Fruit fly (Drosophila melanogaster) whole organism, embryonic: Measurements from ENCODE around the gene CG10747.

ENCODE experiments used
- CG1024 ChIP-seq: fragments of 200-800 bp; sonication (Bioruptor generic); IDR thresholded peaks from 2 replicates; pipeline ENCODE4 v1.3.6; 2022; ENCODE audit warnings: missing biosample characterization, missing genetic modification characterization
- CG10565 ChIP-seq: fragments of 200-800 bp; sonication (Bioruptor generic); optimal IDR thresholded peaks from 3 replicates; lab custom pipeline; 2016; ENCODE audit warnings: missing biosample characterization, mild to moderate bottlenecking, missing genetic modification characterization
- CG12071 ChIP-seq: fragments of 200-800 bp; sonication (Bioruptor generic); optimal IDR thresholded peaks from 3 replicates; lab custom pipeline; 2018; ENCODE audit warnings: missing biosample characterization, mild to moderate bottlenecking, missing genetic modification characterization
- CG12299 ChIP-seq: fragments of 200-800 bp; sonication (Bioruptor generic); optimal IDR thresholded peaks from 2 replicates; lab custom pipeline; 2018; ENCODE audit warnings: missing biosample characterization, mild to moderate bottlenecking, missing genetic modification characterization
- CG15269 ChIP-seq: fragments of 200-800 bp; sonication (Bioruptor generic); optimal IDR thresholded peaks from 2 replicates; lab custom pipeline; 2018; ENCODE audit warnings: missing biosample characterization, mild to moderate bottlenecking, missing genetic modification characterization, moderate library complexity
- CG1602 ChIP-seq: fragments of 200-800 bp; sonication (Bioruptor generic); optimal IDR thresholded peaks from 3 replicates; lab custom pipeline; 2016; ENCODE audit warnings: missing biosample characterization, missing genetic modification characterization
- CG16815 ChIP-seq: fragments of 200-800 bp; sonication (Bioruptor generic); optimal IDR thresholded peaks from 3 replicates; lab custom pipeline; 2017; ENCODE audit warnings: missing biosample characterization, mild to moderate bottlenecking, missing genetic modification characterization
- CG17186 ChIP-seq: fragments of 200-800 bp; sonication (Bioruptor generic); optimal IDR thresholded peaks from 3 replicates; lab custom pipeline; 2017; ENCODE audit warnings: missing biosample characterization, missing genetic modification reagents, missing genetic modification characterization
- CG17912 ChIP-seq: fragments of 200-800 bp; sonication (Bioruptor generic); optimal IDR thresholded peaks from 2 replicates; lab custom pipeline; 2018; ENCODE audit warnings: missing biosample characterization, mild to moderate bottlenecking, missing genetic modification characterization
- CG1792 ChIP-seq: fragments of 200-800 bp; sonication (Bioruptor generic); optimal IDR thresholded peaks from 2 replicates; lab custom pipeline; 2016; ENCODE audit warnings: missing biosample characterization, missing genetic modification characterization
- CG18619 ChIP-seq: fragments of 200-800 bp; sonication (Bioruptor generic); optimal IDR thresholded peaks from 3 replicates; lab custom pipeline; 2017; ENCODE audit warnings: missing biosample characterization, mild to moderate bottlenecking, missing genetic modification characterization
- CG18764 ChIP-seq: fragments of 200-800 bp; sonication (Bioruptor generic); optimal IDR thresholded peaks from 3 replicates; lab custom pipeline; 2016; ENCODE audit warnings: missing biosample characterization, missing genetic modification characterization
- CG32767 ChIP-seq: fragments of 200-800 bp; sonication (Bioruptor generic); IDR thresholded peaks from 2 replicates; pipeline ENCODE4 v1.3.6; 2022; ENCODE audit warnings: missing biosample characterization, missing genetic modification characterization
- CG3281 ChIP-seq: fragments of 200-800 bp; sonication (Bioruptor generic); optimal IDR thresholded peaks from 3 replicates; lab custom pipeline; 2017; ENCODE audit warnings: missing biosample characterization, mild to moderate bottlenecking, missing genetic modification characterization
- CG33557 ChIP-seq: fragments of 200-800 bp; sonication (Bioruptor generic); optimal IDR thresholded peaks from 2 replicates; lab custom pipeline; 2019; ENCODE audit warnings: missing biosample characterization, mild to moderate bottlenecking, missing genetic modification characterization, moderate library complexity
- CG3407 ChIP-seq: fragments of 200-800 bp; sonication (Bioruptor generic); optimal IDR thresholded peaks from 2 replicates; lab custom pipeline; 2018; ENCODE audit warnings: missing biosample characterization, mild to moderate bottlenecking, missing genetic modification characterization
- CG34224 ChIP-seq: fragments of 200-800 bp; sonication (Bioruptor generic); IDR thresholded peaks from 3 replicates; pipeline ENCODE4 v1.3.6; 2022; ENCODE audit warnings: missing biosample characterization, missing genetic modification characterization; ENCODE audit not compliant: partially characterized antibody
- CG34376 ChIP-seq: fragments of 200-800 bp; sonication (Bioruptor generic); optimal IDR thresholded peaks from 2 replicates; lab custom pipeline; 2018; ENCODE audit warnings: missing biosample characterization, mild to moderate bottlenecking, missing genetic modification characterization
- CG4707 ChIP-seq: fragments of 200-800 bp; sonication (Bioruptor generic); optimal IDR thresholded peaks from 2 replicates; lab custom pipeline; 2018; ENCODE audit warnings: missing biosample characterization, mild to moderate bottlenecking, missing genetic modification characterization, moderate library complexity
- CG4820 ChIP-seq: fragments of 200-800 bp; sonication (Bioruptor generic); optimal IDR thresholded peaks from 3 replicates; lab custom pipeline; 2016; ENCODE audit warnings: missing biosample characterization, missing genetic modification characterization
- CG4854 ChIP-seq: fragments of 200-800 bp; sonication (Bioruptor generic); optimal IDR thresholded peaks from 2 replicates; lab custom pipeline; 2016; ENCODE audit warnings: missing biosample characterization, missing genetic modification characterization, inconsistent platforms
- CG7963 ChIP-seq: fragments of 200-800 bp; sonication (Bioruptor generic); IDR thresholded peaks from 3 replicates; pipeline ENCODE4 v1.3.6; 2022; ENCODE audit warnings: missing biosample characterization, missing genetic modification characterization; ENCODE audit not compliant: partially characterized antibody
- CG8388 ChIP-seq: fragments of 200-800 bp; sonication (Bioruptor generic); optimal IDR thresholded peaks from 2 replicates; lab custom pipeline; 2019; ENCODE audit warnings: missing biosample characterization, mild to moderate bottlenecking, missing genetic modification characterization, moderate library complexity
- CG8478 ChIP-seq: fragments of >200 bp; optimal IDR thresholded peaks from 2 replicates; lab custom pipeline; 2018
- CoRest ChIP-seq: fragments of 200-800 bp; sonication (Bioruptor generic); optimal IDR thresholded peaks from 3 replicates; lab custom pipeline; 2018; ENCODE audit warnings: missing biosample characterization, mild to moderate bottlenecking, missing genetic modification characterization, moderate library complexity
- Deaf1 ChIP-seq: fragments of 200-800 bp; optimal IDR thresholded peaks from 3 replicates; lab custom pipeline; 2019; ENCODE audit warnings: missing biosample characterization, mild to moderate bottlenecking, missing genetic modification characterization, moderate library complexity
- Dp ChIP-seq: fragments of 200-800 bp; sonication (Bioruptor generic); optimal IDR thresholded peaks from 2 replicates; lab custom pipeline; 2018; ENCODE audit warnings: missing biosample characterization, mild to moderate bottlenecking, missing genetic modification characterization, moderate library complexity
- Fer3 ChIP-seq: fragments of 200-800 bp; sonication (Bioruptor generic); optimal IDR thresholded peaks from 2 replicates; lab custom pipeline; 2018; ENCODE audit warnings: missing biosample characterization, mild to moderate bottlenecking, missing genetic modification characterization, moderate library complexity
- Hr3 ChIP-seq: fragments of 200-800 bp; sonication (Bioruptor generic); optimal IDR thresholded peaks from 3 replicates; lab custom pipeline; 2016; ENCODE audit warnings: missing biosample characterization, missing genetic modification characterization
- Mad ChIP-seq: fragments of 200-800 bp; sonication (Bioruptor generic); optimal IDR thresholded peaks from 2 replicates; lab custom pipeline; 2016; ENCODE audit warnings: missing biosample characterization, missing genetic modification characterization
- Med ChIP-seq: fragments of 200-800 bp; sonication (Bioruptor generic); peaks from one replicate; lab custom pipeline; 2016; ENCODE audit warnings: missing biosample characterization, missing genetic modification characterization, mild to moderate bottlenecking, inconsistent platforms, moderate library complexity
- NC2β ChIP-seq: fragments of 200-800 bp; sonication (Bioruptor generic); optimal IDR thresholded peaks from 2 replicates; lab custom pipeline; 2016; ENCODE audit warnings: missing biosample characterization, missing genetic modification characterization
- Nf-YA ChIP-seq: fragments of 200-800 bp; sonication (Bioruptor generic); IDR thresholded peaks from 2 replicates; pipeline ENCODE4 v1.3.6; 2022; ENCODE audit warnings: missing biosample characterization, missing genetic modification characterization
- Oaz ChIP-seq: fragments of 200-800 bp; sonication (Bioruptor generic); IDR thresholded peaks from 2 replicates; pipeline ENCODE4 v1.3.6; 2022; ENCODE audit warnings: missing biosample characterization, missing genetic modification characterization
- Opbp ChIP-seq: fragments of 200-800 bp; sonication (Bioruptor generic); IDR thresholded peaks from 3 replicates; pipeline ENCODE4 v1.3.6; 2022; ENCODE audit warnings: missing biosample characterization, missing genetic modification characterization; ENCODE audit not compliant: partially characterized antibody
- Sin3A ChIP-seq: fragments of >200 bp; optimal IDR thresholded peaks from 2 replicates; lab custom pipeline; 2018
- TFAM ChIP-seq: fragments of 200-800 bp; sonication (Bioruptor generic); optimal IDR thresholded peaks from 2 replicates; lab custom pipeline; 2017; ENCODE audit warnings: missing biosample characterization, missing genetic modification characterization, inconsistent platforms
- YL-1 ChIP-seq: fragments of 200-800 bp; sonication (Bioruptor generic); optimal IDR thresholded peaks from 3 replicates; lab custom pipeline; 2017; ENCODE audit warnings: missing biosample characterization, mild to moderate bottlenecking, missing genetic modification characterization
- cato ChIP-seq: fragments of 200-800 bp; sonication (Bioruptor generic); optimal IDR thresholded peaks from 2 replicates; lab custom pipeline; 2016; ENCODE audit warnings: missing biosample characterization, missing genetic modification characterization, borderline replicate concordance
- dimm ChIP-seq: fragments of 200-800 bp; sonication (Bioruptor generic); IDR thresholded peaks from 2 replicates; pipeline ENCODE4 v1.3.6; 2022; ENCODE audit warnings: missing biosample characterization, missing genetic modification characterization
- dysf ChIP-seq: fragments of 200-800 bp; sonication (Bioruptor generic); IDR thresholded peaks from 3 replicates; pipeline ENCODE4 v1.3.6; 2022; ENCODE audit warnings: missing biosample characterization, missing genetic modification characterization
- fd64A ChIP-seq: fragments of 200-800 bp; sonication (Bioruptor generic); optimal IDR thresholded peaks from 3 replicates; lab custom pipeline; 2018; ENCODE audit warnings: missing biosample characterization, mild to moderate bottlenecking, missing genetic modification characterization
- grau ChIP-seq: fragments of 200-800 bp; optimal IDR thresholded peaks from 3 replicates; lab custom pipeline; 2019; ENCODE audit warnings: missing biosample characterization, mild to moderate bottlenecking, missing genetic modification characterization, moderate library complexity
- jumu ChIP-seq: fragments of 200-800 bp; sonication (Bioruptor generic); optimal IDR thresholded peaks from 3 replicates; lab custom pipeline; 2016; ENCODE audit warnings: missing biosample characterization, missing genetic modification characterization
- lmd ChIP-seq: fragments of 200-800 bp; sonication (Bioruptor generic); IDR thresholded peaks from 2 replicates; pipeline ENCODE4 v1.3.6; 2022; ENCODE audit warnings: missing biosample characterization, missing genetic modification characterization
- odd ChIP-seq: fragments of 200-800 bp; sonication (Bioruptor generic); optimal IDR thresholded peaks from 2 replicates; lab custom pipeline; 2017; ENCODE audit warnings: missing biosample characterization, mild to moderate bottlenecking, missing genetic modification characterization
- slbo ChIP-seq: fragments of 200-800 bp; sonication (Bioruptor generic); IDR thresholded peaks from 2 replicates; pipeline ENCODE4 v1.3.6; 2022; ENCODE audit warnings: missing biosample characterization, missing genetic modification characterization
- sna ChIP-seq: fragments of 200-800 bp; sonication (Bioruptor generic); IDR thresholded peaks from 2 replicates; pipeline ENCODE4 v1.3.6; 2022; ENCODE audit warnings: missing biosample characterization, missing genetic modification characterization; ENCODE audit not compliant: partially characterized antibody
- tio ChIP-seq: fragments of 200-800 bp; sonication (Bioruptor generic); optimal IDR thresholded peaks from 2 replicates; lab custom pipeline; 2017; ENCODE audit warnings: missing biosample characterization, missing genetic modification characterization, inconsistent platforms
- trh ChIP-seq: fragments of 200-800 bp; sonication (Bioruptor generic); optimal IDR thresholded peaks from 2 replicates; lab custom pipeline; 2016; ENCODE audit warnings: missing biosample characterization, missing genetic modification characterization
- vfl ChIP-seq: fragments of 200-800 bp; sonication (Bioruptor generic); optimal IDR thresholded peaks from 2 replicates; lab custom pipeline; 2016; ENCODE audit warnings: missing biosample characterization, missing genetic modification characterization
- vvl ChIP-seq: fragments of 200-800 bp; sonication (Bioruptor generic); IDR thresholded peaks from 2 replicates; pipeline ENCODE4 v1.3.6; 2022; ENCODE audit warnings: missing biosample characterization, missing genetic modification characterization

Gene CG10747

dm6 chr2L:20097773-20098172 lies 6.6 kb upstream of the CG10747 start (continued):
- TF ChIP-seq CG8478: peak; percentile 74
- TF ChIP-seq Med (GFP tag; lab: Kevin White, UChicago): no peak
- no peak for TF ChIP-seq CG12299 (tag; lab: Kevin White, UChicago)
- no peak for TF ChIP-seq Oaz (GFP tag; lab: Robert Waterston, UW)
- TF ChIP-seq CG1792 (GFP tag; lab: Kevin White, UChicago): no peak
- TF ChIP-seq dysf (GFP tag; lab: Robert Waterston, UW): no peak
- no peak for TF ChIP-seq trh
- no peak for TF ChIP-seq sna (GFP tag; lab: Robert Waterston, UW)
- no peak for TF ChIP-seq CG33557 (GFP tag; lab: Kevin White, UChicago)
- no peak for TF ChIP-seq CG4854 (GFP tag; lab: Kevin White, UChicago)
- no peak for TF ChIP-seq Opbp (GFP tag; lab: Robert Waterston, UW)
- no peak for TF ChIP-seq Hr3
- TF ChIP-seq slbo (GFP tag; lab: Robert Waterston, UW): 0 out of 2 replicates have a peak, but pooled peaks have one; percentile 4
- TF ChIP-seq CG18619 (GFP tag; lab: Kevin White, UChicago): no peak
- no peak for TF ChIP-seq Mad (GFP tag; lab: Kevin White, UChicago)
- no peak for TF ChIP-seq fd64A (GFP tag; lab: Kevin White, UChicago)
- no peak for TF ChIP-seq CG17186 (GFP tag; lab: Kevin White, UChicago)
- TF ChIP-seq Deaf1 (tag; lab: Kevin White, UChicago): peak; percentile 63
- no peak for TF ChIP-seq Sin3A (lab: Kevin White, UChicago)
- TF ChIP-seq CG7963 (GFP tag; lab: Robert Waterston, UW): peak; percentile 31; the same call in 1 of the 3 replicates
- TF ChIP-seq CG8388 (GFP tag; lab: Kevin White, UChicago): no peak
- no peak for TF ChIP-seq CG10565 (GFP tag; lab: Kevin White, UChicago)
- no peak for TF ChIP-seq CG12071 (GFP tag; lab: Kevin White, UChicago)
- no peak for TF ChIP-seq CG3407 (GFP tag; lab: Kevin White, UChicago)
- no peak for TF ChIP-seq CG34376 (GFP tag; lab: Kevin White, UChicago)
- no peak for TF ChIP-seq odd (GFP tag; lab: Kevin White, UChicago)
- no peak for TF ChIP-seq CG1602 (GFP tag; lab: Kevin White, UChicago)
- TF ChIP-seq CG15269 (tag; lab: Kevin White, UChicago): no peak
- no peak for TF ChIP-seq CG17912 (GFP tag; lab: Kevin White, UChicago)
- no peak for TF ChIP-seq Dp (GFP tag; lab: Kevin White, UChicago)
- TF ChIP-seq grau (tag; lab: Kevin White, UChicago): no peak
- no peak for TF ChIP-seq lmd (GFP tag; lab: Robert Waterston, UW)
- no peak for TF ChIP-seq tio (GFP tag; lab: Kevin White, UChicago)
- no peak for TF ChIP-seq YL-1 (GFP tag; lab: Kevin White, UChicago)
- TF ChIP-seq vvl (GFP tag; lab: Robert Waterston, UW): no peak
- no peak for TF ChIP-seq CG3281 (GFP tag; lab: Kevin White, UChicago)
- TF ChIP-seq CG18764: no peak
- TF ChIP-seq CG16815: no peak
- TF ChIP-seq CG4820 (GFP tag; lab: Kevin White, UChicago): no peak
- no peak for TF ChIP-seq NC2β (GFP tag; lab: Kevin White, UChicago)
- no peak for TF ChIP-seq CG32767 (GFP tag; lab: Robert Waterston, UW)
- TF ChIP-seq cato: no peak
- no peak for TF ChIP-seq CoRest
- no peak for TF ChIP-seq dimm
- no peak for TF ChIP-seq vfl (GFP tag; lab: Kevin White, UChicago)
- no peak for TF ChIP-seq CG1024 (GFP tag; lab: Robert Waterston, UW)
- TF ChIP-seq Nf-YA (GFP tag; lab: Robert Waterston, UW): no peak
- TF ChIP-seq CG4707 (GFP tag; lab: Kevin White, UChicago): peak; percentile 87
- no peak for TF ChIP-seq TFAM
- peak; percentile 41; the same call in 1 of the 3 replicates for TF ChIP-seq CG34224
- no peak for TF ChIP-seq Fer3
- TF ChIP-seq jumu (GFP tag; lab: Kevin White, UChicago): no peak
